Worm (Caenorhabditis elegans): ENCODE measurements around the gene wdr-60.
A peak's percentile ranks its signal among the peaks of the same experiment; 100 is the strongest.

Gene wdr-60

DNA sequence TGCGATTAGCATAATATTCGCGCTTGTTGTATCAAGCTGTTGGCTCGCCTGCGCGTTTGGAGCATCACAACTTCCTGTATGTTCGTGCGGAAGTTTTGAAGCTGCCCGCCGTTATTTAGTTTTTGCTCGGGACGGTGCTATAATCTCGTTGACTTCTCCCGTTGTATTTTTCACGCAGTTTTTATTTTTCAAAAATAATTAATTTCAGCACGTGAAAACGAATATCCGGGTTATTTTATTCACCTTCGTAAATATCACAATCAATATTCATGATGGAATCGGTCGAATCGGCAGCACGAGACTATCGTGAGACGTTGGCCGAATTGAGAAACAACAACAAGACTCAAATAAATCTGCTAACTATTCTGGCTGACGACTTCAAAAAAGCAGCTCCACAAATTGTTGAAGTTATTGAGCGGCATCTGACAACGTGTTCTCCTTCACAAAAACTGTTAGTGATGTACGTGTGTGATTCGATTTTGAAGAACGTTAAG, 38.2 kb downstream of the wdr-60 start:
- no peak for TF ChIP-seq C38D4.7 (GFP tag; optimal IDR thresholded peaks at IDR 0.05)
- TF ChIP-seq hlh-13 (GFP tag; optimal IDR thresholded peaks at IDR 0.05), result no peak
- peak; percentile 34 for TF ChIP-seq ama-1 (optimal IDR thresholded peaks at IDR 0.05)
- no peak for TF ChIP-seq odd-2 (tag; optimal IDR thresholded peaks at IDR 0.05)
- no peak for TF ChIP-seq mec-3 (tag; optimal IDR thresholded peaks at IDR 0.05; ENCODE audit: borderline replicate concordance)
- no peak for TF ChIP-seq ets-4 (tag; optimal IDR thresholded peaks at IDR 0.05)

DNA sequence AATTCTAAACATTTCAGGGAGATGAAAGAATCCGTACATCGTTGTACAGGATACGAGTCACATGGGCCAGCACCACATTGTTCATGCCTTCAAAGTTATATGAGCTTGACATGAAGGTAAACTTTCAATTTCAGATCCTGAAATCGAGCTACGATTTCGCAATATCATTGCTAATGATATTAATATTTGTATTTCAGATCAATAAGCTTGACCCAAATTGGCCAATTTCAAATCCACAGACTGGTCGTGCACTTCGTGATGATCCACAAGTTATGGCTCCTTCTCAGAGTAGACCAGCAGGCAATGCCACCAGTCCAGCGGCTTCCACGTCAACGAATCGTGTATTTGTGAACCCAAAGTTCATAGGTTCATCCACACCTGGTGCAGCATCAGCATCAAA, 39.4 kb downstream of the wdr-60 start:
- TF ChIP-seq tbx-2 (tag; optimal IDR thresholded peaks at IDR 0.05) (no peak), eyg-1 (tag; optimal IDR thresholded peaks at IDR 0.05) (no peak), pqm-1 (tag; optimal IDR thresholded peaks at IDR 0.05) (no peak), F13H6.1 (tag; optimal IDR thresholded peaks at IDR 0.05) (no peak), hlh-6 (tag; optimal IDR thresholded peaks at IDR 0.05) (no peak), ets-4 (tag; optimal IDR thresholded peaks at IDR 0.05) (no peak), ceh-9 (tag; optimal IDR thresholded peaks at IDR 0.05) (no peak), nhr-232 (tag; optimal IDR thresholded peaks at IDR 0.05) (no peak), unc-3 (GFP tag; conservative IDR thresholded peaks at IDR 0.05) (no peak), unc-3 (tag; optimal IDR thresholded peaks at IDR 0.05) (no peak), fkh-6 (tag; optimal IDR thresholded peaks at IDR 0.05) (no peak), ceh-22 (tag; optimal IDR thresholded peaks at IDR 0.05) (no peak), gmeb-2 (tag; optimal IDR thresholded peaks at IDR 0.05) (no peak), hlh-8 (tag; optimal IDR thresholded peaks at IDR 0.05) (no peak), syd-9 (tag; optimal IDR thresholded peaks at IDR 0.05) (no peak), pha-4 (tag; optimal IDR thresholded peaks at IDR 0.05) (no peak), fkh-10 (GFP tag; optimal IDR thresholded peaks at IDR 0.05) (no peak)

DNA sequence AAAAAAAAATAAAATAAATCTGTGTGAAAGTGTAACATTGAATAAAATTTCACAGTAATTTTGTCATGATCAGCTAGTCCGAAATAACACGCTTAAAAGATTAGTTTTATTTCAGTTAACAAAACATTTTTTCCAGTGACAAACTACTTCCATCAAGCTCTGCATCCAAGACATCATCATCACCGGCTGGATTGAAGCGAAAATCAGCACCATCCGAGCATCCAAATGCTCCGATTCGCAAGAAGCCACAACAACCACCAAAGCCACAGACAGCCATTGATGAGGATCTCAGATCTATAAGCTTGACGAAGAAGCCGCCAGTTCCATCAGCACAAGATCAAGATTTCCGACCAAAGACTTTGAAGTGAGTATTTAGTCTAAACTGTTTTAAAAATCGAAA, 40.2 kb downstream of the wdr-60 start:
- no peak for TF ChIP-seq hlh-8 (tag; optimal IDR thresholded peaks at IDR 0.05)

DNA sequence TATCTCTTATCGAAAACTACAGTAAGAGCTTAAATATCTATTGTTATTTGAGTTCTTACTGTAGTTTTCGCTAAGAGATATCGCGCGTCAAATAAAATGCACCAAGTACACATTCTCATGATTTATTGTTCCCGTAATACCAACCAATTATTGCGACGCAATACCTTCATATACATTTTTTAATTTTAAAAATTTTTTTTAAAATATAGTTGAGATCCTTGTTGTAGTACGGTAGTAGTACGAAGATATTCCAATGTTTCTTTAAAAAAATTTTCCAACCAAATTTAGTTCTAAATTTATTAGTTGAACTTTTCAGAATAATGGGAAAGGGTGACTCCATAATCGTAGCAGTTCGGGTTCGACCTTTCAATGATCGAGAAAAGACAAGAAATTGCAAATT, 43.6 kb downstream of the wdr-60 start, which contains the start of gene klp-6:
Gene klp-6 (plus strand): TSS at position 301 of the 400 bp plus-strand sequence.
- no peak for TF ChIP-seq pha-4 (tag; optimal IDR thresholded peaks at IDR 0.05)
- no peak for TF ChIP-seq zip-5 (tag; optimal IDR thresholded peaks at IDR 0.05)
- TF ChIP-seq ceh-14 (tag; optimal IDR thresholded peaks at IDR 0.05), result no peak
- no peak for TF ChIP-seq ref-2 (tag; optimal IDR thresholded peaks at IDR 0.05)
- no peak for TF ChIP-seq ceh-45 (GFP tag; IDR thresholded peaks at IDR 0.05)
- TF ChIP-seq elt-2 (tag; optimal IDR thresholded peaks at IDR 0.05), result no peak
- no peak for TF ChIP-seq unc-42 (tag; optimal IDR thresholded peaks at IDR 0.05)
- no peak for TF ChIP-seq C08G9.2 (tag; optimal IDR thresholded peaks at IDR 0.05)
- TF ChIP-seq hlh-15 (tag; optimal IDR thresholded peaks at IDR 0.05), result no peak
- TF ChIP-seq nhr-11 (tag; optimal IDR thresholded peaks at IDR 0.05), result no peak
- TF ChIP-seq nhr-232 (tag; optimal IDR thresholded peaks at IDR 0.05), result no peak
- TF ChIP-seq ztf-16 (tag; optimal IDR thresholded peaks at IDR 0.05), result no peak
- TF ChIP-seq ceh-48 (tag; optimal IDR thresholded peaks at IDR 0.05), result no peak
- TF ChIP-seq pag-3 (tag; optimal IDR thresholded peaks at IDR 0.05; ENCODE audit: borderline replicate concordance), result no peak
- TF ChIP-seq ceh-24 (tag; optimal IDR thresholded peaks at IDR 0.05), result no peak
- no peak for TF ChIP-seq fax-1 (tag; optimal IDR thresholded peaks at IDR 0.05)
- TF ChIP-seq hlh-6 (tag; optimal IDR thresholded peaks at IDR 0.05), result no peak
- no peak for TF ChIP-seq pax-1 (tag; optimal IDR thresholded peaks at IDR 0.05)
- no peak for TF ChIP-seq ceh-6 (GFP tag; optimal IDR thresholded peaks at IDR 0.05)
- TF ChIP-seq dmd-4 (tag; optimal IDR thresholded peaks at IDR 0.05; ENCODE audit: borderline replicate concordance), result no peak
